Fruit fly (Drosophila melanogaster): ENCODE measurements around the gene MED17.

The MED17 gene

dm6 chr3R:18171983-18172967 is 16.6 kb upstream of the MED17 start (continued):
- TF ChIP-seq YL-1 (GFP tag; optimal IDR thresholded peaks at IDR 0.05) (peak; percentile 77), Abd-B (GFP tag; optimal IDR thresholded peaks at IDR 0.05) (peak; percentile 95), ERR (GFP tag; optimal IDR thresholded peaks at IDR 0.05) (peak; percentile 83), Meics (GFP tag; optimal IDR thresholded peaks at IDR 0.05) (peak; percentile 94), crp (GFP tag; optimal IDR thresholded peaks at IDR 0.05) (peak in 1 of 2 experiments; percentile 62), Hr51 (GFP tag; optimal IDR thresholded peaks at IDR 0.05) (peak; percentile 84 to 95), Ravus (GFP tag; IDR thresholded peaks at IDR 0.05) (peak; percentile 61), Sox100B (GFP tag; optimal IDR thresholded peaks at IDR 0.05) (peak; percentile 96), HmgZ (tag; optimal IDR thresholded peaks at IDR 0.05) (peak; percentile 92), CG12744 (GFP tag; optimal IDR thresholded peaks at IDR 0.05) (peak; percentile 90), CG2678 (tag; optimal IDR thresholded peaks at IDR 0.05) (peak; percentile 97), rib (GFP tag; IDR thresholded peaks at IDR 0.05) (no peak; the same call in 1 of the 2 replicates), CG14860 (GFP tag; IDR thresholded peaks at IDR 0.05; ENCODE audit: partially characterized antibody) (no peak), ash1 (GFP tag; optimal IDR thresholded peaks at IDR 0.05) (peak; percentile 43), Sin3A (optimal IDR thresholded peaks at IDR 0.05) (no peak), CG6813 (GFP tag; optimal IDR thresholded peaks at IDR 0.05) (peak; percentile 89), CG2875 (GFP tag; optimal IDR thresholded peaks at IDR 0.05) (peak; percentile 92), CG6254 (GFP tag; optimal IDR thresholded peaks at IDR 0.05) (peak; percentile 91), Dbx (GFP tag; IDR thresholded peaks at IDR 0.05) (peak; percentile 83), fd64A (GFP tag; optimal IDR thresholded peaks at IDR 0.05) (peak; percentile 79), CrebB (tag; optimal IDR thresholded peaks at IDR 0.05) (peak; percentile 87), HmgD (GFP tag; optimal IDR thresholded peaks at IDR 0.05) (peak; percentile 79), caup (GFP tag; optimal IDR thresholded peaks at IDR 0.05; ENCODE audit: severe bottlenecking) (peak; percentile 93), CG5180 (GFP tag; optimal IDR thresholded peaks at IDR 0.05) (peak; percentile 84), CG6272 (GFP tag; IDR thresholded peaks at IDR 0.05) (peak; percentile 83), CG15479 (GFP tag; optimal IDR thresholded peaks at IDR 0.05) (peak; percentile 45), sd (tag; optimal IDR thresholded peaks at IDR 0.05) (peak; percentile 94), sc (optimal IDR thresholded peaks at IDR 0.05) (no peak), sc (GFP tag; optimal IDR thresholded peaks at IDR 0.05) (peak; percentile 89), wor (GFP tag; IDR thresholded peaks at IDR 0.05) (peak; percentile 92), ken (GFP tag; IDR thresholded peaks at IDR 0.05) (peak; percentile 81; the same call in 2 of the 3 replicates), da (GFP tag; optimal IDR thresholded peaks at IDR 0.05) (peak; percentile 70), CG13287 (GFP tag; IDR thresholded peaks at IDR 0.05; ENCODE audit: partially characterized antibody) (no peak), Deaf1 (tag; optimal IDR thresholded peaks at IDR 0.05) (no peak), repo (GFP tag; optimal IDR thresholded peaks at IDR 0.05) (peak; percentile 80), CG33557 (GFP tag; optimal IDR thresholded peaks at IDR 0.05) (peak; percentile 86), B-H1 (GFP tag; IDR thresholded peaks at IDR 0.05) (peak; percentile 83), mirr (GFP tag; optimal IDR thresholded peaks at IDR 0.05) (no peak), CG6791 (GFP tag; IDR thresholded peaks at IDR 0.05; ENCODE audit: partially characterized antibody) (no peak), abd-A (tag; optimal IDR thresholded peaks at IDR 0.05) (no peak), unc-4 (GFP tag; IDR thresholded peaks at IDR 0.05; ENCODE audit: partially characterized antibody) (no peak), CG17802 (tag; optimal IDR thresholded peaks at IDR 0.05) (peak; percentile 54), Nf-YB (GFP tag; optimal IDR thresholded peaks at IDR 0.05) (peak; percentile 83), CG8944 (GFP tag; optimal IDR thresholded peaks at IDR 0.05) (peak; percentile 87), CG13624 (GFP tag; optimal IDR thresholded peaks at IDR 0.05) (peak; percentile 78), CG12219 (GFP tag; optimal IDR thresholded peaks at IDR 0.05) (peak; percentile 96), pho (GFP tag; optimal IDR thresholded peaks at IDR 0.05) (peak; percentile 90)
